Fruit fly (Drosophila melanogaster) whole organism, embryonic: ENCODE measurements around the gene thoc7.

ENCODE experiments used
- BEAF-32 ChIP-seq: fragments of 200-800 bp; sonication (Bioruptor generic); optimal IDR thresholded peaks from 3 replicates; lab custom pipeline; 2017; ENCODE audit warnings: missing biosample characterization, missing genetic modification characterization, mild to moderate bottlenecking, moderate library complexity, missing genetic modification reagents
- CG12744 ChIP-seq: fragments of 200-800 bp; sonication (Bioruptor generic); optimal IDR thresholded peaks from 2 replicates; lab custom pipeline; 2016; ENCODE audit warnings: missing biosample characterization, missing genetic modification characterization
- CG13424 ChIP-seq: fragments of 200-800 bp; sonication (Bioruptor generic); optimal IDR thresholded peaks from 2 replicates; lab custom pipeline; 2019; ENCODE audit warnings: missing biosample characterization, mild to moderate bottlenecking, missing genetic modification characterization, moderate library complexity
- CG1647 ChIP-seq: fragments of 200-800 bp; sonication (Bioruptor generic); optimal IDR thresholded peaks from 3 replicates; lab custom pipeline; 2016; ENCODE audit warnings: missing biosample characterization, missing genetic modification characterization
- CG17328 ChIP-seq: fragments of 200-800 bp; sonication (Bioruptor generic); IDR thresholded peaks from 2 replicates; pipeline ENCODE4 v1.3.6; 2022; ENCODE audit warnings: missing biosample characterization, missing genetic modification characterization
- CG17385 ChIP-seq: fragments of 200-800 bp; sonication (Bioruptor generic); optimal IDR thresholded peaks from 3 replicates; lab custom pipeline; 2018; ENCODE audit warnings: missing biosample characterization, mild to moderate bottlenecking, missing genetic modification characterization
- CG18764 ChIP-seq: fragments of 200-800 bp; sonication (Bioruptor generic); optimal IDR thresholded peaks from 3 replicates; lab custom pipeline; 2016; ENCODE audit warnings: missing biosample characterization, missing genetic modification characterization
- CG2889 ChIP-seq: fragments of 200-800 bp; sonication (Bioruptor generic); IDR thresholded peaks from 3 replicates; pipeline ENCODE4 v1.3.6; 2022; ENCODE audit warnings: missing biosample characterization, missing genetic modification characterization
- CG32767 ChIP-seq: fragments of 200-800 bp; sonication (Bioruptor generic); IDR thresholded peaks from 2 replicates; pipeline ENCODE4 v1.3.6; 2022; ENCODE audit warnings: missing biosample characterization, missing genetic modification characterization
- CG42726 ChIP-seq: fragments of 200-800 bp; sonication (Bioruptor generic); IDR thresholded peaks from 2 replicates; pipeline ENCODE4 v1.3.6; 2022; ENCODE audit warnings: missing biosample characterization, missing genetic modification characterization; ENCODE audit not compliant: partially characterized antibody
- CG4404 ChIP-seq: fragments of 200-800 bp; sonication (Bioruptor generic); IDR thresholded peaks from 2 replicates; pipeline ENCODE4 v1.3.6; 2022; ENCODE audit warnings: missing biosample characterization, missing genetic modification characterization
- CG4424 ChIP-seq: fragments of 200-800 bp; sonication (Bioruptor generic); optimal IDR thresholded peaks from 3 replicates; lab custom pipeline; 2016; ENCODE audit warnings: missing biosample characterization, missing genetic modification characterization
- CG5953 ChIP-seq: fragments of 200-800 bp; sonication (Bioruptor generic); IDR thresholded peaks from 2 replicates; pipeline ENCODE4 v1.3.6; 2022; ENCODE audit warnings: missing biosample characterization, missing genetic modification characterization
- CG8765 ChIP-seq: fragments of 200-800 bp; sonication (Bioruptor generic); IDR thresholded peaks from 2 replicates; pipeline ENCODE4 v1.3.6; 2022; ENCODE audit warnings: missing biosample characterization, missing genetic modification characterization
- CG8944 ChIP-seq: fragments of 200-800 bp; sonication (Bioruptor generic); optimal IDR thresholded peaks from 3 replicates; lab custom pipeline; 2016; ENCODE audit warnings: missing biosample characterization, missing genetic modification characterization
- CG9817 ChIP-seq: fragments of 200-800 bp; sonication (Bioruptor generic); optimal IDR thresholded peaks from 2 replicates; lab custom pipeline; 2018; ENCODE audit warnings: missing biosample characterization, mild to moderate bottlenecking, missing genetic modification characterization, moderate library complexity
- Chrac-16 ChIP-seq: fragments of 200-800 bp; sonication (Bioruptor generic); optimal IDR thresholded peaks from 3 replicates; lab custom pipeline; 2016; ENCODE audit warnings: missing biosample characterization, missing genetic modification characterization
- Dll ChIP-seq: fragments of 200-800 bp; sonication (Bioruptor generic); IDR thresholded peaks from 4 replicates; pipeline ENCODE4 v1.3.6; 2022; ENCODE audit warnings: missing biosample characterization, missing genetic modification characterization; ENCODE audit not compliant: partially characterized antibody
- Doc2 ChIP-seq: fragments of 200-800 bp; sonication (Bioruptor generic); IDR thresholded peaks from 2 replicates; pipeline ENCODE4 v1.3.6; 2022; ENCODE audit warnings: missing biosample characterization, missing genetic modification characterization
- Eip74EF ChIP-seq, 2 experiments: fragments of 200-800 bp in 1 of 2; fragments of >200 bp in 1 of 2; sonication (Bioruptor generic) in 1 of 2; optimal IDR thresholded peaks; 2 replicates each; lab custom pipeline; 2017 to 2019; ENCODE audit warnings: missing biosample characterization in 2 of 2, missing genetic modification characterization in 2 of 2, mild to moderate bottlenecking in 1 of 2, moderate library complexity in 1 of 2
- HmgZ ChIP-seq: fragments of 200-800 bp; sonication (Bioruptor generic); optimal IDR thresholded peaks from 2 replicates; lab custom pipeline; 2018; ENCODE audit warnings: missing biosample characterization, mild to moderate bottlenecking, missing genetic modification characterization
- Hr78 ChIP-seq, 2 experiments: fragments of 200-800 bp in 1 of 2; fragments of >200 bp in 1 of 2; sonication (Bioruptor generic) in 1 of 2; optimal IDR thresholded peaks; 2 replicates each; lab custom pipeline; 2017 to 2019; ENCODE audit warnings: missing biosample characterization in 2 of 2, missing genetic modification characterization in 2 of 2, mild to moderate bottlenecking in 1 of 2, moderate library complexity in 1 of 2
- Mrtf ChIP-seq: fragments of 200-800 bp; sonication (Bioruptor generic); IDR thresholded peaks from 3 replicates; pipeline ENCODE4 v1.3.6; 2022; ENCODE audit warnings: missing biosample characterization, missing genetic modification characterization
- Neu2 ChIP-seq: fragments of 200-800 bp; sonication (Bioruptor generic); optimal IDR thresholded peaks from 3 replicates; lab custom pipeline; 2016; ENCODE audit warnings: missing biosample characterization, missing genetic modification characterization, borderline replicate concordance
- Ptx1 ChIP-seq: fragments of 200-800 bp; sonication (Bioruptor generic); IDR thresholded peaks from 2 replicates; pipeline ENCODE4 v1.3.6; 2022; ENCODE audit warnings: missing biosample characterization, missing genetic modification characterization
- Ravus ChIP-seq: fragments of 200-800 bp; sonication (Bioruptor generic); IDR thresholded peaks from 2 replicates; pipeline ENCODE4 v1.3.6; 2022; ENCODE audit warnings: missing biosample characterization, missing genetic modification characterization
- Scr ChIP-seq: fragments of 200-800 bp; sonication (Bioruptor generic); IDR thresholded peaks from 2 replicates; pipeline ENCODE4 v1.3.6; 2022; ENCODE audit warnings: missing biosample characterization, missing genetic modification characterization; ENCODE audit not compliant: partially characterized antibody
- Side ChIP-seq: fragments of 200-800 bp; sonication (Bioruptor generic); optimal IDR thresholded peaks from 2 replicates; lab custom pipeline; 2016; ENCODE audit warnings: missing biosample characterization, missing genetic modification characterization
- Sox102F ChIP-seq: fragments of 200-800 bp; sonication (Bioruptor generic); optimal IDR thresholded peaks from 2 replicates; lab custom pipeline; 2018; ENCODE audit warnings: missing biosample characterization, mild to moderate bottlenecking, missing genetic modification characterization, moderate library complexity
- Usf ChIP-seq: fragments of 200-800 bp; sonication (Bioruptor generic); optimal IDR thresholded peaks from 2 replicates; lab custom pipeline; 2017; ENCODE audit warnings: missing genotype, missing biosample characterization, missing genetic modification characterization
- Xbp1 ChIP-seq: fragments of 200-800 bp; sonication (Bioruptor generic); optimal IDR thresholded peaks from 3 replicates; lab custom pipeline; 2016; ENCODE audit warnings: missing biosample characterization, mild to moderate bottlenecking, missing genetic modification characterization
- abd-A ChIP-seq: fragments of 200-800 bp; sonication (Bioruptor generic); optimal IDR thresholded peaks from 3 replicates; lab custom pipeline; 2019; ENCODE audit warnings: missing biosample characterization, mild to moderate bottlenecking, missing genetic modification characterization, moderate library complexity
- bigmax ChIP-seq: fragments of 200-800 bp; sonication (Bioruptor generic); optimal IDR thresholded peaks from 2 replicates; lab custom pipeline; 2018; ENCODE audit warnings: missing biosample characterization, mild to moderate bottlenecking, missing genetic modification characterization
- cas ChIP-seq: fragments of 200-800 bp; sonication (Bioruptor generic); IDR thresholded peaks from 2 replicates; pipeline ENCODE4 v1.3.6; 2022; ENCODE audit warnings: missing biosample characterization, missing genetic modification characterization
- crp ChIP-seq, 2 experiments: fragments of 200-800 bp; sonication (Bioruptor generic); optimal IDR thresholded peaks; 2 replicates in 1 of 2; 3 replicates in 1 of 2; lab custom pipeline; 2017; ENCODE audit warnings: missing biosample characterization in 2 of 2, missing genetic modification characterization in 2 of 2, mild to moderate bottlenecking in 1 of 2, moderate library complexity in 1 of 2
- dati ChIP-seq: fragments of 200-800 bp; sonication (Bioruptor generic); IDR thresholded peaks from 2 replicates; pipeline ENCODE4 v1.3.6; 2022; ENCODE audit warnings: missing biosample characterization, missing genetic modification characterization
- fru ChIP-seq: fragments of >200 bp; optimal IDR thresholded peaks from 2 replicates; lab custom pipeline; 2017
- grau ChIP-seq: fragments of 200-800 bp; optimal IDR thresholded peaks from 3 replicates; lab custom pipeline; 2019; ENCODE audit warnings: missing biosample characterization, mild to moderate bottlenecking, missing genetic modification characterization, moderate library complexity
- kay ChIP-seq: fragments of 200-800 bp; sonication (Bioruptor generic); optimal IDR thresholded peaks from 2 replicates; lab custom pipeline; 2016; ENCODE audit warnings: missing biosample characterization, missing genetic modification characterization
- lab ChIP-seq: fragments of 200-800 bp; sonication (Bioruptor generic); optimal IDR thresholded peaks from 3 replicates; lab custom pipeline; 2017; ENCODE audit warnings: missing biosample characterization, missing genetic modification characterization, mild to moderate bottlenecking, moderate library complexity, missing genetic modification reagents
- lbe ChIP-seq: fragments of 200-800 bp; sonication (Bioruptor generic); optimal IDR thresholded peaks from 2 replicates; lab custom pipeline; 2016; ENCODE audit warnings: missing biosample characterization, mild to moderate bottlenecking, missing genetic modification characterization
- nau ChIP-seq: fragments of 200-800 bp; sonication (Bioruptor generic); optimal IDR thresholded peaks from 3 replicates; lab custom pipeline; 2017; ENCODE audit warnings: missing biosample characterization, mild to moderate bottlenecking, missing genetic modification characterization, missing genetic modification reagents
- org-1 ChIP-seq: fragments of 200-800 bp; sonication (Bioruptor generic); optimal IDR thresholded peaks from 2 replicates; lab custom pipeline; 2017; ENCODE audit warnings: missing biosample characterization, missing genetic modification characterization
- peb ChIP-seq: fragments of 200-800 bp; sonication (Bioruptor generic); IDR thresholded peaks from 2 replicates; pipeline ENCODE4 v1.3.6; 2022; ENCODE audit warnings: missing biosample characterization, missing genetic modification characterization
- rib ChIP-seq: fragments of 200-800 bp; sonication (Bioruptor generic); IDR thresholded peaks from 2 replicates; pipeline ENCODE4 v1.3.6; 2022; ENCODE audit warnings: missing biosample characterization, missing genetic modification characterization
- row ChIP-seq: fragments of 200-800 bp; sonication (Bioruptor generic); IDR thresholded peaks from 3 replicates; pipeline ENCODE4 v1.3.6; 2022; ENCODE audit warnings: missing biosample characterization, missing genetic modification characterization
- sens-2 ChIP-seq: fragments of 200-800 bp; sonication (Bioruptor generic); IDR thresholded peaks from 2 replicates; pipeline ENCODE4 v1.3.6; 2022; ENCODE audit warnings: missing biosample characterization, missing genetic modification characterization
- unpg ChIP-seq: fragments of 200-800 bp; sonication (Bioruptor generic); optimal IDR thresholded peaks from 3 replicates; lab custom pipeline; 2018; ENCODE audit warnings: missing biosample characterization, mild to moderate bottlenecking, missing genetic modification characterization, moderate library complexity

Gene thoc7

dm6 chr3L:223019-223902 lies 10.8 kb upstream of the thoc7 start, which contains the start of the genes pyx and CG33229 (continued):
- TF ChIP-seq kay (GFP tag; lab: Kevin White, UChicago): peak; percentile 68
- TF ChIP-seq HmgZ (tag; lab: Kevin White, UChicago): peak; percentile 56
- peak; percentile 84 for TF ChIP-seq lab (GFP tag; lab: Kevin White, UChicago)
- no peak for TF ChIP-seq nau
- peak; percentile 75 for TF ChIP-seq CG12744
- TF ChIP-seq row (GFP tag; lab: Robert Waterston, UW): peak; percentile 88
- TF ChIP-seq peb (GFP tag; lab: Robert Waterston, UW): peak; percentile 63
- TF ChIP-seq bigmax (GFP tag; lab: Kevin White, UChicago): no peak
- TF ChIP-seq grau (tag; lab: Kevin White, UChicago): peak; percentile 89
- TF ChIP-seq cas (GFP tag; lab: Robert Waterston, UW): peak; percentile 88
- TF ChIP-seq org-1 (GFP tag; lab: Kevin White, UChicago): peak; percentile 64
- TF ChIP-seq rib (GFP tag; lab: Robert Waterston, UW): no peak; the same call in 1 of the 2 replicates
- peak; percentile 87 for TF ChIP-seq Ptx1
- TF ChIP-seq CG8944: peak; percentile 81
- peak in 1 of 2 experiments; percentile 40 for TF ChIP-seq Hr78 (GFP tag; optimal IDR thresholded peaks at IDR 0.05; lab: Kevin White, UChicago)
- peak; percentile 89 for TF ChIP-seq Chrac-16 (GFP tag; lab: Kevin White, UChicago)
- TF ChIP-seq CG32767 (GFP tag; lab: Robert Waterston, UW): peak; percentile 8; the same call in 1 of the 2 replicates
- no peak for TF ChIP-seq lbe (GFP tag; lab: Kevin White, UChicago)
- TF ChIP-seq CG4424 (GFP tag; lab: Kevin White, UChicago): peak; percentile 89
- TF ChIP-seq sens-2 (GFP tag; lab: Robert Waterston, UW): peak; percentile 60
- TF ChIP-seq CG2889 (GFP tag; lab: Robert Waterston, UW): peak; percentile 60; the same call in 2 of the 3 replicates
- peak; percentile 37 for TF ChIP-seq BEAF-32 (GFP tag; lab: Kevin White, UChicago)
- TF ChIP-seq Eip74EF (GFP tag; optimal IDR thresholded peaks at IDR 0.05; lab: Kevin White, UChicago): no peak
- TF ChIP-seq CG18764: peak; percentile 77
- peak; percentile 69 for TF ChIP-seq CG5953 (GFP tag; lab: Robert Waterston, UW)
- no peak for TF ChIP-seq CG42726 (GFP tag; lab: Robert Waterston, UW)
- TF ChIP-seq unpg (GFP tag; lab: Kevin White, UChicago): peak; percentile 74
- TF ChIP-seq Scr (GFP tag; lab: Robert Waterston, UW): peak; percentile 19; the same call in 1 of the 2 replicates
- TF ChIP-seq Mrtf: peak; percentile 85
- peak; percentile 91 for TF ChIP-seq Xbp1 (GFP tag; lab: Kevin White, UChicago)
- no peak for TF ChIP-seq fru (lab: Kevin White, UChicago)
- TF ChIP-seq abd-A (tag; lab: Kevin White, UChicago): no peak
- peak; percentile 89 for TF ChIP-seq CG1647 (GFP tag; lab: Kevin White, UChicago)
- TF ChIP-seq Doc2: 0 out of 2 replicates have a peak, but pooled peaks have one; percentile 45
- TF ChIP-seq CG9817 (tag; lab: Kevin White, UChicago): peak; percentile 90
- peak; percentile 5 for TF ChIP-seq Neu2 (GFP tag; lab: Kevin White, UChicago)
- TF ChIP-seq CG4404: peak; percentile 80
- 0 out of 4 replicates have a peak, but pooled peaks have one; percentile 26 for TF ChIP-seq Dll (GFP tag; lab: Robert Waterston, UW)
- TF ChIP-seq crp (GFP tag; optimal IDR thresholded peaks at IDR 0.05; lab: Kevin White, UChicago): peak in 1 of 2 experiments; percentile 30
- TF ChIP-seq CG8765 (GFP tag; lab: Robert Waterston, UW): peak; percentile 52; the same call in 1 of the 2 replicates
- peak; percentile 86 for TF ChIP-seq Usf (GFP tag; lab: Kevin White, UChicago)
- TF ChIP-seq Sox102F (GFP tag; lab: Kevin White, UChicago): peak; percentile 78
- TF ChIP-seq Ravus: peak; percentile 20
- TF ChIP-seq Side (GFP tag; lab: Kevin White, UChicago): peak; percentile 57
- TF ChIP-seq CG17385 (GFP tag; lab: Kevin White, UChicago): peak; percentile 68
- TF ChIP-seq CG13424: peak; percentile 87
- TF ChIP-seq CG17328 (GFP tag; lab: Robert Waterston, UW): peak; percentile 45; the same call in 1 of the 2 replicates
- no peak for TF ChIP-seq dati (GFP tag; lab: Robert Waterston, UW)
